Worm (Caenorhabditis elegans) whole organism, L4 larva: ENCODE results near the gene mfsd-13.2.
A peak's percentile ranks its signal among the peaks of the same experiment; 100 is the strongest.

Experiments used
- D1046.2 ChIP-seq: fragments of 200-800 bp; sonication (Bioruptor generic); IDR thresholded peaks from 2 replicates; pipeline ENCODE4 v1.3.6; 2022; ENCODE audit warnings: missing genetic modification characterization, missing compliant biosample characterization
- F26F4.8 ChIP-seq: fragments of 200-800 bp; sonication (Bioruptor generic); conservative IDR thresholded peaks from 2 replicates; pipeline ENCODE4 v1.3.6; 2022; ENCODE audit warnings: missing genetic modification characterization, missing compliant biosample characterization
- F37D6.2 ChIP-seq: sonication (generic microtip); optimal IDR thresholded peaks from 2 replicates; lab custom pipeline; 2016; ENCODE audit warnings: mild to moderate bottlenecking, missing genetic modification characterization, missing compliant biosample characterization
- F49E8.2 ChIP-seq: sonication (generic microtip); optimal IDR thresholded peaks from 2 replicates; lab custom pipeline; 2016; ENCODE audit warnings: missing compliant biosample characterization, mild to moderate bottlenecking, missing genetic modification characterization, borderline replicate concordance
- Y105C5A.15 ChIP-seq: fragments of 200-800 bp; sonication (Bioruptor generic); IDR thresholded peaks from 2 replicates; pipeline ENCODE4 v1.3.6; 2022; ENCODE audit warnings: missing genetic modification characterization, missing compliant biosample characterization
- Y48G9A.11 ChIP-seq: fragments of 200-800 bp; sonication (Bioruptor generic); IDR thresholded peaks from 2 replicates; pipeline ENCODE4 v1.3.6; 2022; ENCODE audit warnings: missing genetic modification reagents, missing genetic modification characterization, missing compliant biosample characterization
- Y5F2A.4 ChIP-seq: fragments of 200-800 bp; sonication (Bioruptor generic); optimal IDR thresholded peaks from 2 replicates; lab custom pipeline; 2018; ENCODE audit warnings: mild to moderate bottlenecking, missing genetic modification characterization, missing compliant biosample characterization
- ZK546.5 ChIP-seq, 2 experiments: sonication (generic microtip); optimal IDR thresholded peaks; 2 replicates each; lab custom pipeline; 2017; ENCODE audit warnings: missing biosample characterization in 2 of 2, missing genetic modification characterization in 2 of 2
- aha-1 ChIP-seq: fragments of 150-350 bp; peaks from one replicate; lab custom pipeline; 2014; ENCODE audit warnings: missing biosample characterization, missing genetic modification characterization
- aly-2 ChIP-seq: sonication (generic microtip); optimal IDR thresholded peaks from 2 replicates; lab custom pipeline; 2018; ENCODE audit warnings: missing biosample characterization, missing genetic modification characterization
- ama-1 ChIP-seq: fragments of 150-350 bp; optimal IDR thresholded peaks from 2 replicates; lab custom pipeline; 2014; ENCODE audit warnings: inconsistent platforms, mixed read lengths
- ceh-20 ChIP-seq: fragments of 200-800 bp; sonication (Bioruptor generic); IDR thresholded peaks from 2 replicates; pipeline ENCODE4 v1.3.6; 2022; ENCODE audit warnings: missing genetic modification reagents, missing genetic modification characterization, missing compliant biosample characterization
- ceh-28 ChIP-seq: fragments of 150-350 bp; optimal IDR thresholded peaks from 2 replicates; lab custom pipeline; 2014; ENCODE audit warnings: missing biosample characterization, missing genetic modification reagents, missing genetic modification characterization
- ceh-32 ChIP-seq: sonication (generic microtip); optimal IDR thresholded peaks from 2 replicates; lab custom pipeline; 2016; ENCODE audit warnings: mild to moderate bottlenecking, missing genetic modification characterization, missing compliant biosample characterization; ENCODE audit not compliant: poor library complexity
- ceh-62 ChIP-seq: sonication (generic microtip); optimal IDR thresholded peaks from 2 replicates; lab custom pipeline; 2017; ENCODE audit warnings: missing biosample characterization, missing genetic modification characterization
- ceh-82 ChIP-seq: sonication (generic microtip); optimal IDR thresholded peaks from 2 replicates; lab custom pipeline; 2017; ENCODE audit warnings: missing biosample characterization, missing genetic modification characterization
- ctbp-1 ChIP-seq: fragments of 200-800 bp; sonication (Bioruptor generic); IDR thresholded peaks from 2 replicates; pipeline ENCODE4 v1.3.6; 2022; ENCODE audit warnings: missing genetic modification reagents, missing genetic modification characterization, missing compliant biosample characterization
- daf-16 ChIP-seq, 3 experiments: sonication (generic microtip); optimal IDR thresholded peaks; 2 replicates each; lab custom pipeline; 2016 to 2017; ENCODE audit warnings: missing genetic modification characterization in 3 of 3, missing genetic modification reagents in 3 of 3, mild to moderate bottlenecking in 2 of 3, missing compliant biosample characterization in 2 of 3, missing biosample characterization in 1 of 3, moderate library complexity in 1 of 3
- dmd-6 ChIP-seq: fragments of 200-800 bp; sonication (Bioruptor generic); IDR thresholded peaks from 2 replicates; pipeline ENCODE4 v1.3.6; 2022; ENCODE audit warnings: missing genetic modification reagents, missing genetic modification characterization, missing compliant biosample characterization
- dpl-1 ChIP-seq: fragments of 150-350 bp; optimal IDR thresholded peaks from 2 replicates; lab custom pipeline; 2014; ENCODE audit warnings: missing biosample characterization, missing genetic modification reagents, missing genetic modification characterization
- dve-1 ChIP-seq: sonication (generic microtip); optimal IDR thresholded peaks from 2 replicates; lab custom pipeline; 2017; ENCODE audit warnings: antibody characterized with exemption, mild to moderate bottlenecking, missing genetic modification characterization, missing compliant biosample characterization; ENCODE audit not compliant: insufficient read depth
- egl-43 ChIP-seq: fragments of 200-800 bp; sonication (Bioruptor generic); IDR thresholded peaks from 2 replicates; pipeline ENCODE4 v1.3.6; 2022; ENCODE audit warnings: missing genetic modification reagents, missing genetic modification characterization, missing compliant biosample characterization
- hif-1 ChIP-seq, 2 experiments: sonication (generic microtip); optimal IDR thresholded peaks; 2 replicates each; lab custom pipeline; 2016 to 2017; ENCODE audit warnings: missing compliant biosample characterization in 2 of 2, missing genetic modification characterization in 2 of 2, missing genetic modification reagents in 2 of 2, missing genotype in 2 of 2, mild to moderate bottlenecking in 1 of 2
- hlh-11 ChIP-seq: fragments of 200-800 bp; sonication (Bioruptor generic); optimal IDR thresholded peaks from 2 replicates; lab custom pipeline; 2018; ENCODE audit warnings: mild to moderate bottlenecking, missing genetic modification characterization, missing compliant biosample characterization
- hlh-30 ChIP-seq: sonication (generic microtip); optimal IDR thresholded peaks from 2 replicates; lab custom pipeline; 2017; ENCODE audit warnings: antibody characterized with exemption, mild to moderate bottlenecking, missing genetic modification characterization, missing compliant biosample characterization; ENCODE audit not compliant: insufficient read depth
- hmg-1.1 ChIP-seq: fragments of 200-800 bp; sonication (Bioruptor generic); IDR thresholded peaks from 2 replicates; pipeline ENCODE4 v1.3.6; 2022; ENCODE audit warnings: missing genetic modification reagents, missing genetic modification characterization, missing compliant biosample characterization
- lim-7 ChIP-seq: fragments of 200-800 bp; sonication (Bioruptor generic); IDR thresholded peaks from 2 replicates; pipeline ENCODE4 v1.3.6; 2022; ENCODE audit warnings: missing genetic modification characterization, missing compliant biosample characterization
- lin-29 ChIP-seq: fragments of 200-800 bp; sonication (Bioruptor generic); IDR thresholded peaks from 2 replicates; pipeline ENCODE4 v1.3.6; 2022; ENCODE audit warnings: missing genetic modification reagents, missing genetic modification characterization, missing compliant biosample characterization
- lin-38 ChIP-seq: fragments of 200-800 bp; sonication (Bioruptor generic); IDR thresholded peaks from 2 replicates; pipeline ENCODE4 v1.3.6; 2022; ENCODE audit warnings: missing genetic modification reagents, missing genetic modification characterization, missing compliant biosample characterization
- mep-1 ChIP-seq: fragments of 150-350 bp; sonication (generic microtip); optimal IDR thresholded peaks from 3 replicates; lab custom pipeline; 2014; ENCODE audit warnings: missing biosample characterization, missing genetic modification characterization
- nhr-10 ChIP-seq: fragments of 150-350 bp; optimal IDR thresholded peaks from 2 replicates; lab custom pipeline; 2014; ENCODE audit warnings: missing biosample characterization, missing genetic modification characterization
- nhr-102 ChIP-seq: sonication (generic microtip); optimal IDR thresholded peaks from 2 replicates; lab custom pipeline; 2016; ENCODE audit warnings: mild to moderate bottlenecking, missing genetic modification characterization, moderate library complexity, missing compliant biosample characterization
- nhr-11 ChIP-seq: fragments of 150-350 bp; optimal IDR thresholded peaks from 2 replicates; lab custom pipeline; 2014; ENCODE audit warnings: missing biosample characterization, missing genetic modification characterization
- nhr-25 ChIP-seq: sonication (generic microtip); optimal IDR thresholded peaks from 2 replicates; lab custom pipeline; 2017; ENCODE audit warnings: missing genetic modification characterization, mild to moderate bottlenecking, missing compliant biosample characterization, antibody characterized with exemption, moderate library complexity, borderline replicate concordance; ENCODE audit not compliant: insufficient read depth
- nhr-28 ChIP-seq: fragments of 150-350 bp; optimal IDR thresholded peaks from 2 replicates; lab custom pipeline; 2014; ENCODE audit warnings: missing biosample characterization, missing genetic modification characterization
- nhr-41 ChIP-seq: fragments of 200-800 bp; sonication (Bioruptor generic); IDR thresholded peaks from 2 replicates; pipeline ENCODE4 v1.3.6; 2022; ENCODE audit warnings: missing genetic modification reagents, missing genetic modification characterization, missing compliant biosample characterization
- nhr-42 ChIP-seq: fragments of 200-800 bp; sonication (Bioruptor generic); IDR thresholded peaks from 2 replicates; pipeline ENCODE4 v1.3.6; 2022; ENCODE audit warnings: missing genetic modification characterization, missing compliant biosample characterization
- nhr-48 ChIP-seq: sonication (generic microtip); optimal IDR thresholded peaks from 2 replicates; lab custom pipeline; 2016; ENCODE audit warnings: mild to moderate bottlenecking, missing genetic modification characterization, missing compliant biosample characterization
- nhr-6 ChIP-seq: fragments of 150-350 bp; optimal IDR thresholded peaks from 2 replicates; lab custom pipeline; 2014; ENCODE audit warnings: missing biosample characterization, missing genetic modification characterization
- nhr-77 ChIP-seq: fragments of 150-350 bp; optimal IDR thresholded peaks from 2 replicates; lab custom pipeline; 2014; ENCODE audit warnings: missing biosample characterization, missing genetic modification characterization
- pha-4 ChIP-seq, 2 experiments: fragments of 150-350 bp in 1 of 2; fragments of 200-800 bp in 1 of 2; sonication (Bioruptor generic) in 1 of 2; IDR thresholded peaks in 1 of 2; optimal IDR thresholded peaks in 1 of 2; 2 replicates each; pipeline versions ENCODE4 v1.3.6 to Lab custom; 2014 to 2022; ENCODE audit warnings: missing genetic modification characterization in 2 of 2, missing genetic modification reagents in 2 of 2, missing biosample characterization in 1 of 2, missing compliant biosample characterization in 1 of 2
- php-3 ChIP-seq: fragments of 200-800 bp; sonication (Bioruptor generic); IDR thresholded peaks from 2 replicates; pipeline ENCODE4 v1.3.6; 2022; ENCODE audit warnings: missing genetic modification reagents, missing genetic modification characterization, missing compliant biosample characterization
- pqm-1 ChIP-seq: sonication (generic microtip); optimal IDR thresholded peaks from 2 replicates; lab custom pipeline; 2017; ENCODE audit warnings: missing biosample characterization, missing genetic modification characterization
- saeg-2 ChIP-seq: fragments of 200-800 bp; sonication (Bioruptor generic); IDR thresholded peaks from 2 replicates; pipeline ENCODE4 v1.3.6; 2022; ENCODE audit warnings: missing genetic modification reagents, missing genetic modification characterization, missing compliant biosample characterization
- sdz-12 ChIP-seq: fragments of 200-800 bp; sonication (Bioruptor generic); optimal IDR thresholded peaks from 2 replicates; lab custom pipeline; 2018; ENCODE audit warnings: mild to moderate bottlenecking, missing genetic modification characterization, missing compliant biosample characterization
- set-16 ChIP-seq: fragments of 200-800 bp; sonication (Bioruptor generic); IDR thresholded peaks from 2 replicates; pipeline ENCODE4 v1.3.6; 2022; ENCODE audit warnings: missing genetic modification reagents, missing genetic modification characterization, missing compliant biosample characterization
- unc-130 ChIP-seq: sonication (generic microtip); optimal IDR thresholded peaks from 2 replicates; lab custom pipeline; 2016; ENCODE audit warnings: missing genetic modification reagents, missing genetic modification characterization, missing compliant biosample characterization
- zfp-2 ChIP-seq: sonication (generic microtip); optimal IDR thresholded peaks from 2 replicates; lab custom pipeline; 2016; ENCODE audit warnings: mild to moderate bottlenecking, missing genetic modification characterization, missing compliant biosample characterization
- zip-11 ChIP-seq: fragments of 200-800 bp; sonication (Bioruptor generic); IDR thresholded peaks from 2 replicates; pipeline ENCODE4 v1.3.6; 2022; ENCODE audit warnings: missing genetic modification characterization, missing compliant biosample characterization
- zip-2 ChIP-seq: fragments of 150-350 bp; optimal IDR thresholded peaks from 2 replicates; lab custom pipeline; 2014; ENCODE audit warnings: missing biosample characterization, missing genetic modification characterization
- ztf-7 ChIP-seq: fragments of 150-350 bp; optimal IDR thresholded peaks from 2 replicates; lab custom pipeline; 2014; ENCODE audit warnings: missing biosample characterization, missing genetic modification characterization

Gene mfsd-13.2

ce11 chrII:7166768-7167167, 1.1 kb upstream of the mfsd-13.2 start:
- TF ChIP-seq zip-11 (GFP tag; lab: Robert Waterston, UW) (no peak), dve-1 (tag; lab: Kevin White, UChicago) (peak; percentile 80), dpl-1 (GFP tag; lab: Kevin White, UChicago) (no peak), aha-1 (tag; lab: Kevin White, UChicago) (no peak), nhr-6 (tag; lab: Kevin White, UChicago) (no peak), ctbp-1 (GFP tag; lab: Robert Waterston, UW) (no peak), hlh-30 (tag; lab: Kevin White, UChicago) (no peak), Y48G9A.11 (GFP tag; lab: Robert Waterston, UW) (no peak), nhr-48 (peak; percentile 12), F49E8.2 (no peak), php-3 (peak; percentile 90), ama-1 (no peak), daf-16 (GFP tag; optimal IDR thresholded peaks at IDR 0.05; lab: Kevin White, UChicago) (no peak), daf-16 (tag; optimal IDR thresholded peaks at IDR 0.05; lab: Kevin White, UChicago) (peak; percentile 65), lin-38 (GFP tag; lab: Robert Waterston, UW) (no peak), nhr-77 (tag; lab: Kevin White, UChicago) (peak; percentile 76), hmg-1.1 (GFP tag; lab: Robert Waterston, UW) (no peak), nhr-10 (tag; lab: Kevin White, UChicago) (no peak), aly-2 (tag; lab: Kevin White, UChicago) (no peak), egl-43 (GFP tag; lab: Robert Waterston, UW) (no peak), ceh-28 (tag; lab: Kevin White, UChicago) (no peak), ceh-62 (tag; lab: Kevin White, UChicago) (no peak), nhr-41 (GFP tag; lab: Robert Waterston, UW) (no peak), zfp-2 (tag; lab: Kevin White, UChicago) (no peak), pqm-1 (tag; lab: Kevin White, UChicago) (peak; percentile 92), ZK546.5 (tag; optimal IDR thresholded peaks at IDR 0.05; lab: Kevin White, UChicago) (no peak), F26F4.8 (GFP tag; lab: Robert Waterston, UW) (no peak), ztf-7 (tag; lab: Kevin White, UChicago) (no peak), ceh-82 (tag; lab: Kevin White, UChicago) (no peak), saeg-2 (GFP tag; lab: Robert Waterston, UW) (no peak), mep-1 (no peak), zip-2 (tag; lab: Kevin White, UChicago) (no peak), lim-7 (GFP tag; lab: Robert Waterston, UW) (no peak), nhr-102 (tag; lab: Kevin White, UChicago) (peak; percentile 46), Y105C5A.15 (no peak), F37D6.2 (tag; lab: Kevin White, UChicago) (no peak), Y5F2A.4 (GFP tag; lab: Kevin White, UChicago) (no peak), ceh-20 (no peak), pha-4 (GFP tag; IDR thresholded peaks at IDR 0.05; lab: Robert Waterston, UW) (no peak), pha-4 (tag; optimal IDR thresholded peaks at IDR 0.05; lab: Kevin White, UChicago) (no peak), hlh-11 (tag; lab: Kevin White, UChicago) (peak; percentile 60), unc-130 (GFP tag; lab: Kevin White, UChicago) (no peak), ceh-32 (tag; lab: Kevin White, UChicago) (no peak), hif-1 (tag; optimal IDR thresholded peaks at IDR 0.05; lab: Kevin White, UChicago) (no peak), dmd-6 (peak; percentile 91), nhr-25 (tag; lab: Kevin White, UChicago) (no peak), lin-29 (GFP tag; lab: Robert Waterston, UW) (no peak), D1046.2 (no peak), sdz-12 (GFP tag; lab: Kevin White, UChicago) (no peak), set-16 (no peak), nhr-11 (tag; lab: Kevin White, UChicago) (no peak), nhr-28 (peak; percentile 97), nhr-42 (GFP tag; lab: Robert Waterston, UW) (no peak)
